Worm (Caenorhabditis elegans): ENCODE measurements around the gene acr-9.

The acr-9 gene

ce11 chrX:13672622-13673021, 25.9 kb upstream of the acr-9 start:
- TF ChIP-seq pes-1 (GFP tag; IDR thresholded peaks at IDR 0.05) (no peak), hmbx-1 (tag; optimal IDR thresholded peaks at IDR 0.05) (no peak), ets-7 (tag; optimal IDR thresholded peaks at IDR 0.05) (no peak), sea-1 (GFP tag; conservative IDR thresholded peaks at IDR 0.05) (no peak), hnd-1 (tag; optimal IDR thresholded peaks at IDR 0.05) (no peak), aly-1 (tag; optimal IDR thresholded peaks at IDR 0.05) (no peak), tbx-11 (GFP tag; IDR thresholded peaks at IDR 0.05) (no peak), ceh-13 (GFP tag; optimal IDR thresholded peaks at IDR 0.05) (no peak), ceh-36 (tag; optimal IDR thresholded peaks at IDR 0.05) (no peak), scrt-1 (GFP tag; IDR thresholded peaks at IDR 0.05) (no peak), B0310.2 (tag; optimal IDR thresholded peaks at IDR 0.05) (no peak)

DNA sequence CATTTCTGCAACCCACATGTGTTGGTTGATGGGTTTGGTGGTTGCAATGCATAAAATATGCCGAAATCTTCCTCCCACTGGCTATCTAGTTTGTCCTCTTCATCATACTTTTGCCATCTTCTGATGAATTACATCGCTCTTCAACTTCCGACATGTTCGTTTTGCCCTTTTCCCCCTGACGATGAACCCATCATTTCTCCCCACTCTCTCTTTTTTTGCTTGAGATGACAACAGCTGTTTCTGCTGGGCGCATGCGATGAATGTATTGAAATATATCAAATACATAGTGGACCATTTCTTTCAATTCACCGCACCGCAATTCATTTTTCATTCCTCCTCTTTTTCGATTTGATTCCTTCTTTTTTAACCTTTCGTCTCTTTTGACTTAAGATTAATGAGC, 24.3 kb upstream of the acr-9 start:
- TF ChIP-seq pes-1 (GFP tag; IDR thresholded peaks at IDR 0.05) (no peak), hmg-4 (GFP tag; optimal IDR thresholded peaks at IDR 0.05) (no peak), sea-1 (GFP tag; conservative IDR thresholded peaks at IDR 0.05) (no peak), tbx-37 (GFP tag; conservative IDR thresholded peaks at IDR 0.05) (no peak), hmbx-1 (tag; optimal IDR thresholded peaks at IDR 0.05) (no peak)

- no peak for TF ChIP-seq B0310.2 (tag; optimal IDR thresholded peaks at IDR 0.05)
- TF ChIP-seq tbx-37 (GFP tag; conservative IDR thresholded peaks at IDR 0.05), result no peak
- no peak for TF ChIP-seq hmg-4 (GFP tag; optimal IDR thresholded peaks at IDR 0.05)
- no peak for TF ChIP-seq aly-1 (tag; optimal IDR thresholded peaks at IDR 0.05)
Measured at ce11 chrX:13669641-13670040, 22.9 kb upstream of the acr-9 start.

DNA sequence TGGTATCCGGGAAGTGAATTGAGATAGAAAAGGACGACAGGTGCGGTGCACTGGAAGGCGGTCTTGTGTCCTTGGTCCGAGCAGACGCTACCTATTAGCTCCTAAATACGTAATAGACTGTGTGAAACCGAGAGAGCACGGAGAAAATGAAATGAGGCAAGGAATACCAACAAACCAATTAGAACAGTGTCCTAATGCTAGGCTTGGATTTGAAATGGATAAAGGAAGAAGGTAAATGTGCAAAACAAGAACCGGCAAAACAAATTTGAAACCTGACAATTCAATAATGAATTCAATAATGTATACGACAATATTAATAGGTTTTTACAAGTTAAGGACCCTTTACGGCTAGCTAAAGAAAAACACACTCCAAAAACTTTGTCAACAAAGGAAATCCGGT, 22.0 kb upstream of the acr-9 start, which contains the start of gene C04A11.2:
Gene C04A11.2 (minus strand): TSS at position 101 of the 400 bp plus-strand sequence.
- TF ChIP-seq aly-1 (tag; optimal IDR thresholded peaks at IDR 0.05), result no peak

- TF ChIP-seq pes-1 (GFP tag; IDR thresholded peaks at IDR 0.05) (no peak), tra-4 (tag; optimal IDR thresholded peaks at IDR 0.05) (no peak), ets-7 (tag; optimal IDR thresholded peaks at IDR 0.05) (no peak)
Measured at ce11 chrX:13666864-13667263, 20.2 kb upstream of the acr-9 start.

DNA sequence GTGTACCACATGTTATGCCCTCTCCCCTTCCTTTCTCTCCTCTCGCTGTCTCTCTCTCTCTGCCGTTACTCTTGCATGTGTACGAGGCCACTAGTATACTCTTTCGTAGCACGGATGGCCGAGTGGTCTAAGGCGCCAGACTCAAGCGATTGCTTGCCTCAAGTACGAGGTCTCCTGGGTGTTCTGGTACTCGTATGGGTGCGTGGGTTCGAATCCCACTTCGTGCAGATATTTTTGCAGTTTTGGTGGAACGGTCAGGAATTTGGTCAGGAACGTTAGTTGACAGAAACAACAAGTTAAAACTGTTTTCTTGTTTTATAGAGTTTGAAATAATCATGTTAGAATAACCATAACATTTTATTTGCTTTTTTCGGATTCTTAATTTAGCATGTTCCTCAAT, 18.7 kb upstream of the acr-9 start:
- TF ChIP-seq ceh-13 (GFP tag; optimal IDR thresholded peaks at IDR 0.05), result peak; percentile 99
- peak; percentile 96 for TF ChIP-seq hnd-1 (tag; optimal IDR thresholded peaks at IDR 0.05)
- peak; percentile 98 for TF ChIP-seq tra-4 (tag; optimal IDR thresholded peaks at IDR 0.05)
- TF ChIP-seq aly-1 (tag; optimal IDR thresholded peaks at IDR 0.05), result peak; percentile 99
- TF ChIP-seq tbx-11 (GFP tag; IDR thresholded peaks at IDR 0.05), result peak; percentile 99
- peak; percentile 99 for TF ChIP-seq pes-1 (GFP tag; IDR thresholded peaks at IDR 0.05)
- peak; percentile 97 for TF ChIP-seq ets-7 (tag; optimal IDR thresholded peaks at IDR 0.05)
- TF ChIP-seq F13C5.2 (tag; optimal IDR thresholded peaks at IDR 0.05), result peak; percentile 100
- peak; percentile 94 for TF ChIP-seq hmbx-1 (tag; optimal IDR thresholded peaks at IDR 0.05)
- peak; percentile 100 for TF ChIP-seq hmg-4 (GFP tag; optimal IDR thresholded peaks at IDR 0.05)
- peak; percentile 99 for TF ChIP-seq tbx-37 (GFP tag; conservative IDR thresholded peaks at IDR 0.05)
- TF ChIP-seq B0310.2 (tag; optimal IDR thresholded peaks at IDR 0.05), result peak; percentile 99
- peak; percentile 100 for TF ChIP-seq scrt-1 (GFP tag; IDR thresholded peaks at IDR 0.05)
- peak; percentile 100 for TF ChIP-seq sea-1 (GFP tag; conservative IDR thresholded peaks at IDR 0.05)
- peak; percentile 97 for TF ChIP-seq ceh-36 (tag; optimal IDR thresholded peaks at IDR 0.05)
- peak; percentile 99 for TF ChIP-seq flt-1 (GFP tag; IDR thresholded peaks at IDR 0.05)
- no peak for TF ChIP-seq ama-1 (optimal IDR thresholded peaks at IDR 0.05)

DNA sequence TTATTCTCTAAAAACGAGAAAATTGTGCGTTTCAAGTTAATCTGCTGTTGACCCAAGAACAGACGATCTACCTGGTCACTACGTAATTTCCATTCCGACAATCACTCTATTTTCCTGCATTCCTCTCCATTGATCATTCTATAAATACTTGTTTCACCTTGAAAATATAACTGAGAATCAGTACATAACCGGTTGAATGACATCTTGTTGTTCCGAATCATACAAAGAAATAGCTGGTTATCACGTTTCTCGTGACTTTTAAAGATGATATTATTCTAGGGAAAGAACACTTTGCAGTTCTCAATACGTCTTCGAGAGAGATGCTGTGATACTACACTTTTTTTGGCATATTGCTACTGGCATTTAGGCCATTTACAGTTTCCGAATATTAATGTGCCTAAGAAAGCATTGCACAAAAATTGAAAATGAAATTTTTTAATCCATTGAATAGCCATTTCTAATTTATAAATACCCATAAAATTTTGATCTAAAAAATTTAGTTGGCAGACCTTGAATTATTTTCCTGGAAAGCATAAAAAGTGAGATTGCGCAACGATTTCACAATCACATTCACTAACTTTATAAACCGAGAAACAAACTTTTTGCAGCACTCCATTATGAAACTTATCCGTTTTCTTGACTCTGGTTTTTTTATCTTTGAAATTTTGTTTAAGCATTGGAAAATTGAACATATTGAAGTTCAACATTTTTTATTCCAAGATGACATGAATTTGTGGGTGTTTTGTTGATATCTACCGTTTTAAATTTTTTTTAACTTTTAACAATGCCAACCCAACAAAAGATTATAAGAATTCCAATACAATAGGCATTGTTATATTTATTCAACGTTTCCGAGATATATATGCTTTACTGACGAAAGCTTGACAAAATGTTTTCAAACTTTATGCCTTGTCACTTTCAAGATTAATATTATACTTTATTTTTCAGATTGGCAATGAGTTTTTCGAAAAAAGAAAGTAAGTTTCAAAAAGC, 17.2 kb upstream of the acr-9 start, which contains the start of gene C04A11.5:
Gene C04A11.5 (plus strand): TSS at position 943 of the 993 bp plus-strand sequence.
- TF ChIP-seq flt-1 (GFP tag; IDR thresholded peaks at IDR 0.05) (no peak), hmg-4 (GFP tag; optimal IDR thresholded peaks at IDR 0.05) (no peak), sea-1 (GFP tag; conservative IDR thresholded peaks at IDR 0.05) (no peak), tbx-11 (GFP tag; IDR thresholded peaks at IDR 0.05) (no peak), B0310.2 (tag; optimal IDR thresholded peaks at IDR 0.05) (no peak), F13C5.2 (tag; optimal IDR thresholded peaks at IDR 0.05) (no peak), ceh-13 (GFP tag; optimal IDR thresholded peaks at IDR 0.05) (no peak), hmbx-1 (tag; optimal IDR thresholded peaks at IDR 0.05) (no peak), scrt-1 (GFP tag; IDR thresholded peaks at IDR 0.05) (no peak), tbx-37 (GFP tag; conservative IDR thresholded peaks at IDR 0.05) (no peak)

ce11 chrX:13660206-13660605, 13.5 kb upstream of the acr-9 start, which contains the start of gene C04A11.1:
Gene C04A11.1, plus strand, starts transcription at chrX:13660506.
- TF ChIP-seq ets-7 (tag; optimal IDR thresholded peaks at IDR 0.05) (no peak), hmg-4 (GFP tag; optimal IDR thresholded peaks at IDR 0.05) (no peak), hnd-1 (tag; optimal IDR thresholded peaks at IDR 0.05) (no peak), tra-4 (tag; optimal IDR thresholded peaks at IDR 0.05) (no peak), ceh-13 (GFP tag; optimal IDR thresholded peaks at IDR 0.05) (no peak), hmbx-1 (tag; optimal IDR thresholded peaks at IDR 0.05) (no peak), ceh-36 (tag; optimal IDR thresholded peaks at IDR 0.05) (no peak), tbx-37 (GFP tag; conservative IDR thresholded peaks at IDR 0.05) (no peak), flt-1 (GFP tag; IDR thresholded peaks at IDR 0.05) (no peak), pes-1 (GFP tag; IDR thresholded peaks at IDR 0.05) (no peak), tbx-11 (GFP tag; IDR thresholded peaks at IDR 0.05) (no peak), B0310.2 (tag; optimal IDR thresholded peaks at IDR 0.05) (no peak), ama-1 (optimal IDR thresholded peaks at IDR 0.05) (no peak), scrt-1 (GFP tag; IDR thresholded peaks at IDR 0.05) (no peak), sea-1 (GFP tag; conservative IDR thresholded peaks at IDR 0.05) (no peak), aly-1 (tag; optimal IDR thresholded peaks at IDR 0.05) (no peak), F13C5.2 (tag; optimal IDR thresholded peaks at IDR 0.05) (no peak)

All from whole organism, early embryonic.